Fruit fly (Drosophila melanogaster): ENCODE measurements around the gene Hmgcl.

Hmgcl gene

dm6 chr2L:6920661-6921359 lies 39.4 kb upstream of the Hmgcl start, which contains the start of gene Hrb27C (continued):
- 0 out of 4 replicates have a peak, but pooled peaks have one; percentile 60 for TF ChIP-seq chinmo (GFP tag; IDR thresholded peaks at IDR 0.05; ENCODE audit: partially characterized antibody)
- no peak for TF ChIP-seq schlank (tag; optimal IDR thresholded peaks at IDR 0.05)
- no peak for TF ChIP-seq bab2 (GFP tag; optimal IDR thresholded peaks at IDR 0.05)
- TF ChIP-seq ftz-f1 (GFP tag; optimal IDR thresholded peaks at IDR 0.05) = no peak
- TF ChIP-seq esg (GFP tag; conservative IDR thresholded peaks at IDR 0.05) = no peak
- TF ChIP-seq gfzf (GFP tag; optimal IDR thresholded peaks at IDR 0.05) = peak; percentile 26
- TF ChIP-seq bigmax (GFP tag; optimal IDR thresholded peaks at IDR 0.05) = peak; percentile 96
- peak; percentile 1 for TF ChIP-seq CG17385 (GFP tag; optimal IDR thresholded peaks at IDR 0.05)
- peak; percentile 66 for TF ChIP-seq chm (GFP tag; IDR thresholded peaks at IDR 0.05)
- TF ChIP-seq CG1529 (GFP tag; optimal IDR thresholded peaks at IDR 0.05) = no peak
- TF ChIP-seq fd102C (GFP tag; optimal IDR thresholded peaks at IDR 0.05) = no peak
- no peak for TF ChIP-seq CG10366 (GFP tag; IDR thresholded peaks at IDR 0.05)
- TF ChIP-seq bbx (GFP tag; IDR thresholded peaks at IDR 0.05; ENCODE audit: partially characterized antibody) = peak; percentile 53; the same call in 1 of the 2 replicates
- TF ChIP-seq CG17568 (GFP tag; optimal IDR thresholded peaks at IDR 0.05) = peak; percentile 11
- TF ChIP-seq lbe (GFP tag; optimal IDR thresholded peaks at IDR 0.05) = no peak
- TF ChIP-seq p53 (GFP tag; optimal IDR thresholded peaks at IDR 0.05) = no peak
- TF ChIP-seq otp (GFP tag; IDR thresholded peaks at IDR 0.05) = no peak
- no peak for TF ChIP-seq CG4617 (GFP tag; optimal IDR thresholded peaks at IDR 0.05; ENCODE audit: borderline replicate concordance)
- no peak for TF ChIP-seq CG2120 (GFP tag; optimal IDR thresholded peaks at IDR 0.05)
- no peak for TF ChIP-seq Fer3 (tag; optimal IDR thresholded peaks at IDR 0.05)
- TF ChIP-seq Xrp1 (GFP tag; IDR thresholded peaks at IDR 0.05) = no peak
- TF ChIP-seq CG1647 (GFP tag; optimal IDR thresholded peaks at IDR 0.05) = no peak
- no peak for TF ChIP-seq CG6689 (GFP tag; IDR thresholded peaks at IDR 0.05)
- no peak for TF ChIP-seq Ets65A (GFP tag)
- no peak for TF ChIP-seq Dll (GFP tag; IDR thresholded peaks at IDR 0.05; ENCODE audit: partially characterized antibody)
- TF ChIP-seq Dbx (GFP tag; IDR thresholded peaks at IDR 0.05) = peak; percentile 50; the same call in 1 of the 3 replicates
- peak; percentile 68 for TF ChIP-seq MESR4 (GFP tag; optimal IDR thresholded peaks at IDR 0.05)
- TF ChIP-seq HLH3B (GFP tag; IDR thresholded peaks at IDR 0.05) = no peak
- TF ChIP-seq salm (tag; optimal IDR thresholded peaks at IDR 0.05) = peak; percentile 9
- no peak for TF ChIP-seq pzg (GFP tag; optimal IDR thresholded peaks at IDR 0.05)
- TF ChIP-seq rib (GFP tag; IDR thresholded peaks at IDR 0.05) = peak; percentile 81
- TF ChIP-seq zfh2 (GFP tag; optimal IDR thresholded peaks at IDR 0.05) = no peak
- TF ChIP-seq Atf-2 (GFP tag; optimal IDR thresholded peaks at IDR 0.05) = no peak
- no peak for TF ChIP-seq Ssrp (tag; optimal IDR thresholded peaks at IDR 0.05)
- peak; percentile 40; the same call in 1 of the 2 replicates for TF ChIP-seq Bgb (GFP tag; IDR thresholded peaks at IDR 0.05; ENCODE audit: partially characterized antibody)
- TF ChIP-seq CG32767 (GFP tag; IDR thresholded peaks at IDR 0.05) = peak; percentile 91
- TF ChIP-seq corto (GFP tag; optimal IDR thresholded peaks at IDR 0.05) = no peak
- TF ChIP-seq Elba2 (GFP tag; optimal IDR thresholded peaks at IDR 0.05) = no peak
- TF ChIP-seq zen2 (GFP tag; IDR thresholded peaks at IDR 0.05; ENCODE audit: partially characterized antibody) = no peak
- peak; percentile 74 for TF ChIP-seq YL-1 (GFP tag; optimal IDR thresholded peaks at IDR 0.05)
- no peak for TF ChIP-seq CG14667 (GFP tag; IDR thresholded peaks at IDR 0.05)
- TF ChIP-seq CG3995 (GFP tag; optimal IDR thresholded peaks at IDR 0.05) = no peak
- no peak for TF ChIP-seq org-1 (GFP tag; optimal IDR thresholded peaks at IDR 0.05)
- peak; percentile 10 for TF ChIP-seq Hmr (GFP tag; optimal IDR thresholded peaks at IDR 0.05)
- no peak for TF ChIP-seq CG9932 (GFP tag; IDR thresholded peaks at IDR 0.05)
- no peak for TF ChIP-seq CG1233 (GFP tag; optimal IDR thresholded peaks at IDR 0.05)
- TF ChIP-seq CG2712 (tag; optimal IDR thresholded peaks at IDR 0.05) = no peak
- peak; percentile 54 for TF ChIP-seq CG13624 (GFP tag; optimal IDR thresholded peaks at IDR 0.05)
- TF ChIP-seq Rx (GFP tag; IDR thresholded peaks at IDR 0.05) = no peak
- TF ChIP-seq CG14441 (GFP tag; IDR thresholded peaks at IDR 0.05) = no peak
